Worm (Caenorhabditis elegans): ENCODE results near the gene sru-2.

Gene sru-2

DNA sequence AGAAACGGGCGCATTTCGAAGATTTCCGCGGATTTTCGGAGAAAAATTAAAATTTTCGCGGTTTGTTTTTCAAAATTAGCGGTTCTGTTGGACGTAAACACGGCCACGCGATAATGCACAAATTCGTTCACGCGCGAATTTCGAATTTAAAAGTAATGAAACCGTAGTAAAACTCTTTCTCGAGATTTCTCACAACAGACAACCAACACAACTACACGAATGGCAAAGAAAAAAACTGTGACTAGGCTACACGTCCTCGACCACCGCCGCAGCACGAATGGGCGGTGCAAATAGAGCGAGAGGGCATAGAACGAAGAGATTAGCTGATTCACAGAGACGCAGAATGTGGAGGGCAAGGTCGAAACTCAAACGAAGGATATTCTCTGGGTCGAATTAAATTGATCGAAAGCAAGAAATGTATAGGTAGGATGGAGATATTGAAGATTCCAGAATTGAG lies 45.2 kb upstream of the sru-2 start, which contains the start of gene idh-1:
Gene idh-1, minus strand, starts transcription at position 228 of the 457 bp plus-strand sequence.
- peak; percentile 11 for TF ChIP-seq sma-3 (GFP tag; optimal IDR thresholded peaks at IDR 0.05)
- TF ChIP-seq ZK546.5 (tag; optimal IDR thresholded peaks at IDR 0.05): no peak
- TF ChIP-seq sma-9 (GFP tag; optimal IDR thresholded peaks at IDR 0.05): no peak
- no peak for TF ChIP-seq sma-9 (tag; optimal IDR thresholded peaks at IDR 0.05)
- TF ChIP-seq snpc-4 (tag; optimal IDR thresholded peaks at IDR 0.05): peak; percentile 76
- TF ChIP-seq nhr-21 (tag; optimal IDR thresholded peaks at IDR 0.05): no peak
- no peak for TF ChIP-seq lin-39 (tag; optimal IDR thresholded peaks at IDR 0.05)
- TF ChIP-seq Y55F3AM.14 (GFP tag; optimal IDR thresholded peaks at IDR 0.05): no peak
- TF ChIP-seq nhr-237 (tag; optimal IDR thresholded peaks at IDR 0.05): no peak
- peak; percentile 72 for TF ChIP-seq nhr-129 (tag; optimal IDR thresholded peaks at IDR 0.05)
- no peak for TF ChIP-seq blmp-1 (tag; optimal IDR thresholded peaks at IDR 0.05; ENCODE audit: insufficient read depth)
- TF ChIP-seq nhr-23 (tag; optimal IDR thresholded peaks at IDR 0.05): no peak
- no peak for TF ChIP-seq sem-4 (tag; optimal IDR thresholded peaks at IDR 0.05)
- TF ChIP-seq ztf-11 (tag; optimal IDR thresholded peaks at IDR 0.05): no peak
- TF ChIP-seq elt-3 (tag; optimal IDR thresholded peaks at IDR 0.05): no peak
- peak; percentile 81 for TF ChIP-seq ama-1 (optimal IDR thresholded peaks at IDR 0.05)
- peak; percentile 68 for TF ChIP-seq nhr-25 (tag; optimal IDR thresholded peaks at IDR 0.05)
- TF ChIP-seq mbf-1 (tag; optimal IDR thresholded peaks at IDR 0.05): no peak
- TF ChIP-seq C34F6.9 (tag; optimal IDR thresholded peaks at IDR 0.05): peak; percentile 21
- peak; percentile 0 for TF ChIP-seq crh-2 (tag; optimal IDR thresholded peaks at IDR 0.05)
- peak in 1 of 2 experiments; percentile 41 for TF ChIP-seq lsy-2 (tag; optimal IDR thresholded peaks at IDR 0.05)
- TF ChIP-seq skn-1 (tag; optimal IDR thresholded peaks at IDR 0.05): no peak
- no peak for TF ChIP-seq dmd-4 (tag; optimal IDR thresholded peaks at IDR 0.05)
- TF ChIP-seq F13H6.1 (tag; optimal IDR thresholded peaks at IDR 0.05): peak; percentile 48
- no peak for TF ChIP-seq elt-1 (tag; optimal IDR thresholded peaks at IDR 0.05)
- TF ChIP-seq unc-39 (tag; optimal IDR thresholded peaks at IDR 0.05): no peak
- TF ChIP-seq nhr-11 (tag; optimal IDR thresholded peaks at IDR 0.05): no peak
- no peak for TF ChIP-seq nhr-12 (tag; optimal IDR thresholded peaks at IDR 0.05)
- TF ChIP-seq mdl-1 (tag; optimal IDR thresholded peaks at IDR 0.05): no peak
- no peak for TF ChIP-seq aly-2 (tag; optimal IDR thresholded peaks at IDR 0.05)
- no peak for TF ChIP-seq nhr-6 (tag; optimal IDR thresholded peaks at IDR 0.05)
- no peak for TF ChIP-seq unc-62 (GFP tag; optimal IDR thresholded peaks at IDR 0.05)
- TF ChIP-seq alr-1 (tag; optimal IDR thresholded peaks at IDR 0.05): no peak
- TF ChIP-seq gmeb-1 (tag; optimal IDR thresholded peaks at IDR 0.05): peak; percentile 49
- no peak for TF ChIP-seq unc-55 (GFP tag; optimal IDR thresholded peaks at IDR 0.05)
- no peak for TF ChIP-seq zag-1 (tag; optimal IDR thresholded peaks at IDR 0.05)
- peak; percentile 12 for TF ChIP-seq fos-1 (tag; optimal IDR thresholded peaks at IDR 0.05)

DNA sequence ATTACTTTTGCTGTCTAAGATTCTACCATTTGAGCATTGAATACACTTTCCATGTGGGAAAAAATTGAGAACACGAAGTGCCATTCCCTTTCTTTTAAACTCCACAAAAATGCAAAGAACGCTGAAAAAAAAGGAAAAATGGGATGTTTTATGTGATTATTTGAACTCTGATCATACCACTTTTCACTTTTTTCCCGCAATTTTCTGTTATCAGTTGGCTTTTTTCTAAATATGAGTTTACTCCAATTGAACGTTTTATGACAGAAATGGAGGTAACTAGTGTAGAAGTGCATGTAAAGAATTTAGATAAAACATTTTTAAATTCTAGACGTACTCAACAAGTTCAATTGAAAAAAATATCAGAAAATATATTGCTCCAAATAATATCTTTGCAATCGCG lies 44.7 kb upstream of the sru-2 start:
- TF ChIP-seq nhr-77 (tag; optimal IDR thresholded peaks at IDR 0.05): no peak
- peak; percentile 12 for TF ChIP-seq sma-9 (GFP tag; optimal IDR thresholded peaks at IDR 0.05)
- no peak for TF ChIP-seq sma-9 (tag; optimal IDR thresholded peaks at IDR 0.05)
- TF ChIP-seq blmp-1 (tag; optimal IDR thresholded peaks at IDR 0.05; ENCODE audit: insufficient read depth): peak; percentile 41
- no peak for TF ChIP-seq nhr-10 (tag; optimal IDR thresholded peaks at IDR 0.05)
- TF ChIP-seq crh-2 (tag; optimal IDR thresholded peaks at IDR 0.05): peak; percentile 8

DNA sequence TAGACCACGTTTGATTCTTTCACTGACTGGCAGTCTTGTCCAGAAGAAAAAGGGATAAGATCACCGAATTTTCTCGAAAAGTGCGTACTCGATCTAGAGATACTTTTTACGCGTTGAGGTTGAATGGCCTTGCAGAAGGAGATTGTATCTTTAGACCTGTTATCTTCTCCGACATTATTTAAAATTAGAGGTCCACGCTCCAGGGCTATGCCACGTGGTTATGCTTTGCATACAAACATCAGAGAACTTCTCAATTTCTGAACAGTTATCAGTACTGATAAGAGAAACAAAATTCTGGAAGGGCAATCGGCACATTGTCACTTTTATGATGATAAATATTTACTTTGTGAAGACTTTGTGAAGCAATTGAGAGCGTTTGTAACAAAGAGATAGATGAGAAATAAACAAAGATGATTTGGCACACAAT lies 44.0 kb upstream of the sru-2 start:
- no peak for TF ChIP-seq dmd-4 (tag; optimal IDR thresholded peaks at IDR 0.05)
- peak; percentile 59 for TF ChIP-seq gmeb-1 (tag; optimal IDR thresholded peaks at IDR 0.05)
- no peak for TF ChIP-seq unc-55 (GFP tag; optimal IDR thresholded peaks at IDR 0.05)
- TF ChIP-seq nhr-11 (tag; optimal IDR thresholded peaks at IDR 0.05): no peak
- TF ChIP-seq ZK546.5 (tag; optimal IDR thresholded peaks at IDR 0.05): no peak
- peak; percentile 64 for TF ChIP-seq elt-1 (tag; optimal IDR thresholded peaks at IDR 0.05)
- peak; percentile 62 for TF ChIP-seq sem-4 (tag; optimal IDR thresholded peaks at IDR 0.05)
- TF ChIP-seq blmp-1 (tag; optimal IDR thresholded peaks at IDR 0.05; ENCODE audit: insufficient read depth): peak; percentile 61
- no peak for TF ChIP-seq lin-39 (tag; optimal IDR thresholded peaks at IDR 0.05)
- peak; percentile 3 for TF ChIP-seq nhr-10 (tag; optimal IDR thresholded peaks at IDR 0.05)
- no peak for TF ChIP-seq mbf-1 (tag; optimal IDR thresholded peaks at IDR 0.05)
- no peak for TF ChIP-seq nhr-77 (tag; optimal IDR thresholded peaks at IDR 0.05)
- TF ChIP-seq sma-9 (GFP tag; optimal IDR thresholded peaks at IDR 0.05): peak; percentile 94
- no peak for TF ChIP-seq sma-9 (tag; optimal IDR thresholded peaks at IDR 0.05)
- TF ChIP-seq fos-1 (tag; optimal IDR thresholded peaks at IDR 0.05): peak; percentile 39
- peak; percentile 82 for TF ChIP-seq nhr-6 (tag; optimal IDR thresholded peaks at IDR 0.05)
- no peak for TF ChIP-seq snpc-4 (tag; optimal IDR thresholded peaks at IDR 0.05)
- TF ChIP-seq nhr-21 (tag; optimal IDR thresholded peaks at IDR 0.05): peak; percentile 88
- peak; percentile 97 for TF ChIP-seq crh-2 (tag; optimal IDR thresholded peaks at IDR 0.05)
- TF ChIP-seq mab-5 (tag; optimal IDR thresholded peaks at IDR 0.05): no peak
- no peak for TF ChIP-seq R02D3.7 (tag; optimal IDR thresholded peaks at IDR 0.05)
- TF ChIP-seq ama-1 (optimal IDR thresholded peaks at IDR 0.05): peak; percentile 35
- TF ChIP-seq skn-1 (tag; optimal IDR thresholded peaks at IDR 0.05): peak; percentile 74
- TF ChIP-seq lin-13 (GFP tag; optimal IDR thresholded peaks at IDR 0.05): peak; percentile 41
- no peak for TF ChIP-seq nhr-237 (tag; optimal IDR thresholded peaks at IDR 0.05)
- TF ChIP-seq unc-62 (GFP tag; optimal IDR thresholded peaks at IDR 0.05): no peak
- TF ChIP-seq unc-39 (tag; optimal IDR thresholded peaks at IDR 0.05): no peak
- TF ChIP-seq lsy-2 (tag; optimal IDR thresholded peaks at IDR 0.05): peak in 1 of 2 experiments; percentile 56
- TF ChIP-seq zag-1 (tag; optimal IDR thresholded peaks at IDR 0.05): no peak
- TF ChIP-seq egl-27 (tag; optimal IDR thresholded peaks at IDR 0.05): peak; percentile 11
- TF ChIP-seq sma-3 (GFP tag; optimal IDR thresholded peaks at IDR 0.05): peak; percentile 89
- TF ChIP-seq Y55F3AM.14 (GFP tag; optimal IDR thresholded peaks at IDR 0.05): no peak
- TF ChIP-seq C34F6.9 (tag; optimal IDR thresholded peaks at IDR 0.05): no peak
- no peak for TF ChIP-seq nhr-23 (tag; optimal IDR thresholded peaks at IDR 0.05)
- peak; percentile 65 for TF ChIP-seq nhr-129 (tag; optimal IDR thresholded peaks at IDR 0.05)
- TF ChIP-seq ceh-16 (tag; optimal IDR thresholded peaks at IDR 0.05): peak; percentile 82
- no peak for TF ChIP-seq alr-1 (tag; optimal IDR thresholded peaks at IDR 0.05)
- TF ChIP-seq ztf-11 (tag; optimal IDR thresholded peaks at IDR 0.05): no peak
- TF ChIP-seq elt-3 (tag; optimal IDR thresholded peaks at IDR 0.05): no peak
- TF ChIP-seq ztf-4 (tag; optimal IDR thresholded peaks at IDR 0.05): no peak
